4 worm cellular contexts compared by ENCODE assay signal in genomic region chrIII:3346665-3347064, ce11.
TF ChIP-seq lines count a peak whose summit lies in the region.

No protein-coding gene starts in this region.

TF ChIP-seq in whole organism, early embryonic, 17 proteins besides CTCF, POLR2A, EP300 and RAD21:
- TF ChIP-seq ceh-36 (tag; optimal IDR thresholded peaks at IDR 0.05; lab: Kevin White, UChicago), result peak; percentile 69
- TF ChIP-seq sea-1 (GFP tag; conservative IDR thresholded peaks at IDR 0.05; lab: Robert Waterston, UW), result no peak

TF ChIP-seq in whole organism, midembryonic, 9 proteins besides CTCF, POLR2A, EP300 and RAD21:
- TF ChIP-seq ztf-29 (GFP tag; IDR thresholded peaks at IDR 0.05; lab: Robert Waterston, UW) (peak; percentile 71; the same call in 1 of the 2 replicates), ztf-23 (GFP tag; IDR thresholded peaks at IDR 0.05; lab: Robert Waterston, UW) (no peak)

TF ChIP-seq in whole organism, mixed stage, embryonic, 35 proteins besides CTCF, POLR2A, EP300 and RAD21:
- TF ChIP-seq mls-2 (tag; optimal IDR thresholded peaks at IDR 0.05; lab: Kevin White, UChicago) (no peak), ham-2 (GFP tag; optimal IDR thresholded peaks at IDR 0.05; lab: Kevin White, UChicago) (peak; percentile 8)

TF ChIP-seq in whole organism, young adult, 124 proteins besides CTCF, POLR2A, EP300 and RAD21:
- TF ChIP-seq rcor-1 (GFP tag; IDR thresholded peaks at IDR 0.05; lab: Robert Waterston, UW) (peak; percentile 41; the same call in 1 of the 2 replicates), somi-1 (GFP tag; optimal IDR thresholded peaks at IDR 0.05; lab: Kevin White, UChicago) (no peak), ceh-91 (GFP tag; IDR thresholded peaks at IDR 0.05; lab: Robert Waterston, UW) (no peak), nhr-120 (GFP tag; IDR thresholded peaks at IDR 0.05; lab: Robert Waterston, UW) (no peak), ceh-40 (GFP tag; IDR thresholded peaks at IDR 0.05; lab: Robert Waterston, UW) (no peak), tlf-1 (GFP tag; optimal IDR thresholded peaks at IDR 0.05; lab: Kevin White, UChicago) (no peak), Y53F4B.3 (GFP tag; IDR thresholded peaks at IDR 0.05; lab: Robert Waterston, UW) (no peak), hrde-1 (tag; optimal IDR thresholded peaks at IDR 0.05; lab: Kevin White, UChicago; ENCODE audit: borderline replicate concordance) (no peak)
TF ChIP-seq in whole organism, young adult: peak in this region for 1.
